Worm (Caenorhabditis elegans) whole organism, L4 larva: Measurements from ENCODE around the gene srlf-12.

Experiments
- T20F7.1 ChIP-seq: fragments of 200-800 bp; sonication (Bioruptor generic); optimal IDR thresholded peaks from 2 replicates; lab custom pipeline; 2018; ENCODE audit warnings: mild to moderate bottlenecking, missing genetic modification characterization, missing compliant biosample characterization
- ama-1 ChIP-seq: fragments of 150-350 bp; optimal IDR thresholded peaks from 2 replicates; lab custom pipeline; 2014; ENCODE audit warnings: inconsistent platforms, mixed read lengths
- arid-1 ChIP-seq: fragments of 200-800 bp; sonication (Bioruptor generic); conservative IDR thresholded peaks from 2 replicates; pipeline ENCODE4 v1.3.6; 2022; ENCODE audit warnings: missing genetic modification reagents, missing genetic modification characterization, missing compliant biosample characterization
- lin-13 ChIP-seq: fragments of 150-350 bp; optimal IDR thresholded peaks from 2 replicates; lab custom pipeline; 2014; ENCODE audit warnings: missing biosample characterization, missing genetic modification reagents, missing genetic modification characterization
- nhr-10 ChIP-seq: fragments of 150-350 bp; optimal IDR thresholded peaks from 2 replicates; lab custom pipeline; 2014; ENCODE audit warnings: missing biosample characterization, missing genetic modification characterization
- nhr-237 ChIP-seq: sonication (generic microtip); optimal IDR thresholded peaks from 2 replicates; lab custom pipeline; 2017; ENCODE audit warnings: missing biosample characterization, missing genetic modification characterization
- nhr-6 ChIP-seq: fragments of 150-350 bp; optimal IDR thresholded peaks from 2 replicates; lab custom pipeline; 2014; ENCODE audit warnings: missing biosample characterization, missing genetic modification characterization
- pha-4 ChIP-seq, 2 experiments: fragments of 150-350 bp in 1 of 2; fragments of 200-800 bp in 1 of 2; sonication (Bioruptor generic) in 1 of 2; IDR thresholded peaks in 1 of 2; optimal IDR thresholded peaks in 1 of 2; 2 replicates each; pipeline versions ENCODE4 v1.3.6 to Lab custom; 2014 to 2022; ENCODE audit warnings: missing genetic modification characterization in 2 of 2, missing genetic modification reagents in 2 of 2, missing biosample characterization in 1 of 2, missing compliant biosample characterization in 1 of 2
- pqm-1 ChIP-seq: sonication (generic microtip); optimal IDR thresholded peaks from 2 replicates; lab custom pipeline; 2017; ENCODE audit warnings: missing biosample characterization, missing genetic modification characterization
- unc-62 ChIP-seq, 3 experiments: fragments of 150-350 bp in 1 of 3; sonication (generic microtip); optimal IDR thresholded peaks in 2 of 3; peaks in 1 of 3; 1 replicate in 1 of 3; 2 replicates in 2 of 3; lab custom pipeline; 2014 to 2017; ENCODE audit warnings: missing biosample characterization in 3 of 3, missing genetic modification characterization in 3 of 3, missing genetic modification reagents in 3 of 3, missing genotype in 1 of 3

DNA sequence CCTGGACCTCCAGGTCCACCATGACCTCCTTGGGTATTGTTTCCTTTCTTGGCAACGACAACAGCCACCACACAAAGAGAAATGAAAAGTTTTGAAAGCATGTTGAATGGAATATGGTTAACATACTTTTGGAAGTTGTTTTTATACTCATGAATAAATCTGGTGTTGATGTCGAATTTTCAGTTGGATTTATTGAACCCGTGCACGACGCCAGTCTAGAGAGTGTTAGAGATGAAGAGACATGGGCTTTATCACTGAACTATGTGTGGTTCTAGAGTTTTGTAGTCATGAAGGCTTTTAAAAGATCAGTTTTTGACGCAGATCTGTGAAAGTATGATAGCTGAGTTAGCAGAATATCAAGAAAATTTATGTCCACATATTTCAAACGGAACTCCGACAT lies 2.4 kb upstream of the srlf-12 start, which contains the start of gene srlf-14:
- TF ChIP-seq pqm-1 (tag; lab: Kevin White, UChicago) (no peak), pha-4 (GFP tag; IDR thresholded peaks at IDR 0.05; lab: Robert Waterston, UW) (no peak), pha-4 (tag; optimal IDR thresholded peaks at IDR 0.05; lab: Kevin White, UChicago) (no peak), T20F7.1 (GFP tag; lab: Kevin White, UChicago) (no peak), arid-1 (GFP tag; lab: Robert Waterston, UW) (no peak), lin-13 (no peak), nhr-237 (tag; lab: Kevin White, UChicago) (no peak), unc-62 (GFP tag; optimal IDR thresholded peaks at IDR 0.05 in 1 of 2; lab: Kevin White, UChicago) (no peak), unc-62 (tag; optimal IDR thresholded peaks at IDR 0.05; lab: Kevin White, UChicago) (no peak), nhr-10 (tag; lab: Kevin White, UChicago) (no peak), ama-1 (lab: Kevin White, UChicago) (no peak), nhr-6 (tag; lab: Kevin White, UChicago) (no peak)
